Fruit fly (Drosophila melanogaster): ENCODE data around the gene CG43102.

CG43102 gene

dm6 chr3R:17725558-17725957 is 68.7 kb downstream of the CG43102 start, which contains the start of gene Lgr1:
Lgr1 (plus strand) TSS chr3R:17725777.
- TF ChIP-seq usp (GFP tag; optimal IDR thresholded peaks at IDR 0.05) (no peak), Dll (optimal IDR thresholded peaks at IDR 0.05) (no peak), CG8478 (optimal IDR thresholded peaks at IDR 0.05) (no peak), EcR (GFP tag; optimal IDR thresholded peaks at IDR 0.05) (no peak), pan (optimal IDR thresholded peaks at IDR 0.05) (no peak)

- no peak for TF ChIP-seq usp (GFP tag; optimal IDR thresholded peaks at IDR 0.05)
- TF ChIP-seq EcR (GFP tag; optimal IDR thresholded peaks at IDR 0.05), result no peak
- no peak for TF ChIP-seq CG8478 (optimal IDR thresholded peaks at IDR 0.05)
- no peak for TF ChIP-seq Dll (optimal IDR thresholded peaks at IDR 0.05)
- no peak for TF ChIP-seq psq (optimal IDR thresholded peaks at IDR 0.05)
- no peak for TF ChIP-seq pan (optimal IDR thresholded peaks at IDR 0.05)
Observed at dm6 chr3R:17724963-17725362, 69.3 kb downstream of the CG43102 start, which contains the start of gene Atg8b. Atg8b (minus strand) TSS chr3R:17725063.

- TF ChIP-seq usp (GFP tag; optimal IDR thresholded peaks at IDR 0.05) (no peak), Dll (optimal IDR thresholded peaks at IDR 0.05) (no peak), CG8478 (optimal IDR thresholded peaks at IDR 0.05) (no peak), psq (optimal IDR thresholded peaks at IDR 0.05) (no peak), EcR (GFP tag; optimal IDR thresholded peaks at IDR 0.05) (no peak), pan (optimal IDR thresholded peaks at IDR 0.05) (no peak)
Observed at dm6 chr3R:17718760-17719625, 75.3 kb downstream of the CG43102 start, which contains the start of gene Pxt. Pxt (plus strand) TSS chr3R:17719454.
